Fruit fly (Drosophila melanogaster): ENCODE results near the gene js.

DNA sequence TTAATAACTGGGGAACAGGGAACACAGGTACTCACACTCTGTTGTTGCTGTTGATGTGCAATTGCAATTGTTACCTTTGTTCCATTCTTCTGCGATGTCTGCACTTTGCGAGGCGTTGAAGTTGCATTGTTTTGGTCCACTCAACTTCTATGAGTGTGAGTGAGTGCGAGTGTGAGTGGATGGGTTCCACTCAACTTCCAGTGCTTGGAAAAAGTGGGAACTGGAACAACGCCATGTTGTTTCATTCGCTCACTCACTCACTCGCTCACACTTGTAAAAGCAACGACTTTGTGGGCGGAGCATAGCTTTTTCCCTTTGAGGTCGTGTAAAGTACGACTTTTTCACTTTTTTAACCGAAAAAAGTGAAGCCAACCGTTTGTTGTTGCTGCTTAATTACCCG, 45.6 kb upstream of the js start:
- TF ChIP-seq psq (GFP tag; optimal IDR thresholded peaks at IDR 0.05), result no peak
- no peak for TF ChIP-seq Abd-B (GFP tag; optimal IDR thresholded peaks at IDR 0.05)
- no peak for TF ChIP-seq rgr (GFP tag; optimal IDR thresholded peaks at IDR 0.05)
- no peak for TF ChIP-seq Rel (GFP tag; optimal IDR thresholded peaks at IDR 0.05)
- TF ChIP-seq Rel (tag; optimal IDR thresholded peaks at IDR 0.05), result no peak
